Worm (Caenorhabditis elegans) whole organism, L4/young adult: ENCODE results near the gene ger-1.
A peak's percentile ranks its signal among the peaks of the same experiment; 100 is the strongest.

Experiments used
- W03F9.2 ChIP-seq: fragments of 150-350 bp; optimal IDR thresholded peaks from 2 replicates; lab custom pipeline; 2014; ENCODE audit warnings: missing biosample characterization, missing genetic modification characterization
- dao-5 ChIP-seq: sonication (generic microtip); optimal IDR thresholded peaks from 2 replicates; lab custom pipeline; 2016; ENCODE audit warnings: missing genotype, missing genetic modification characterization, moderate library complexity, missing compliant biosample characterization
- him-1 ChIP-seq: sonication (generic microtip); optimal IDR thresholded peaks from 2 replicates; lab custom pipeline; 2016; ENCODE audit warnings: missing genotype, missing genetic modification reagents, missing genetic modification characterization, missing compliant biosample characterization

The ger-1 gene

DNA sequence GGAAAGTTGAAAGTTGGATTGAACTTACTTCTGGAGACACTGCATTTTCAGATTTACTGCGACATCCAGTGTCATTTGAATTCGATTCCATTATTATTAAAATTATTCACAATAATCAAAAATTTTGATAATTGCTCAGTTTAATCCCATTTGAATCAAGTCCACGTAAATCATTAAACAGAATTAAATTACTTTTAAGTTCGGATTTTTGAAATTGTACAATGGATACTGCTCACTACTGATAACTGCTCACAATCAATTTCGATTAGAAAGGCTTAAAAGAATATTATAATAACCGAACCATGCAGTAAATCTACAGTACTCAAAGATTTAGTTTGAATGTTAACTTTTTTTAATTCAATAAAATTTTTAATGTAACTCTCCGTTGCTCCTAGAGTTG is 3.1 kb downstream of the ger-1 start, which contains the start of gene R01H2.4:
Gene R01H2.4 (minus strand): TSS at position 101 of the 400 bp plus-strand sequence.
- TF ChIP-seq him-1 = no peak

ce11 chrIII:7063061-7063460 is 4.2 kb downstream of the ger-1 start:
- TF ChIP-seq W03F9.2 (no peak), him-1 (no peak), dao-5 (tag; lab: Kevin White, UChicago) (no peak)

- TF ChIP-seq W03F9.2 = no peak
- no peak for TF ChIP-seq him-1
- no peak for TF ChIP-seq dao-5 (tag; lab: Kevin White, UChicago)
These were observed 4.7 kb downstream of the ger-1 start, which contains the start of gene R01H2.1 for ce11 chrIII:7062580-7062979. Gene R01H2.1 (plus strand): TSS chrIII:7062880.

ce11 chrIII:7060531-7061095 is 6.7 kb downstream of the ger-1 start, which contains the start of gene egg-2:
Gene egg-2 (minus strand): TSS chrIII:7060583.
- no peak for TF ChIP-seq dao-5 (tag; lab: Kevin White, UChicago)
- TF ChIP-seq him-1 = no peak
- TF ChIP-seq W03F9.2 = no peak

- TF ChIP-seq dao-5 (tag; lab: Kevin White, UChicago) = no peak
- TF ChIP-seq W03F9.2 = no peak
- TF ChIP-seq him-1 = no peak
These were observed 11.0 kb downstream of the ger-1 start, which contains the start of gene R01H2.2 for ce11 chrIII:7056241-7056640. Gene R01H2.2 (plus strand): TSS chrIII:7056541.

DNA sequence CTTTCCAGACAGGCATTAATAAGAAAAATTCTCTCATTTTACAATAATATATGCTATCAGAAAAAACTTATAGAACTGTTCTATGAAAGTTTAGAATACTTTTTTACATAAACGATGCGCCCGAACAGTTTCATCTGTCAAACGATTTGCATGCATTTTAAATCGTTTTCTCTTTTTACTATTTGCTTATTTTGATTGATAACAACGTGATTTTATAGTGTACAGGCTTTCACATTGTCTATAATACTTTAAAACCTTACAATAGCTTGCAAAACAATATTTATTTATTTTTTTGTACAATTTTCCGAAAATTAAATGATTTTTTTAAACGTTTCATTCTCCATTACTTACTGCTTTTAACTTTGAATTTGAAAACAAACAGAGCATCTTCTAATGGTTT is 21.6 kb downstream of the ger-1 start, which contains the start of gene R01H2.7:
Gene R01H2.7 (minus strand): TSS at position 101 of the 400 bp plus-strand sequence.
- TF ChIP-seq dao-5 (tag; lab: Kevin White, UChicago) (no peak), W03F9.2 (no peak), him-1 (no peak)

ce11 chrIII:7034252-7035223 is 32.7 kb downstream of the ger-1 start:
- TF ChIP-seq W03F9.2 (no peak), dao-5 (tag; lab: Kevin White, UChicago) (no peak), him-1 (no peak)

DNA sequence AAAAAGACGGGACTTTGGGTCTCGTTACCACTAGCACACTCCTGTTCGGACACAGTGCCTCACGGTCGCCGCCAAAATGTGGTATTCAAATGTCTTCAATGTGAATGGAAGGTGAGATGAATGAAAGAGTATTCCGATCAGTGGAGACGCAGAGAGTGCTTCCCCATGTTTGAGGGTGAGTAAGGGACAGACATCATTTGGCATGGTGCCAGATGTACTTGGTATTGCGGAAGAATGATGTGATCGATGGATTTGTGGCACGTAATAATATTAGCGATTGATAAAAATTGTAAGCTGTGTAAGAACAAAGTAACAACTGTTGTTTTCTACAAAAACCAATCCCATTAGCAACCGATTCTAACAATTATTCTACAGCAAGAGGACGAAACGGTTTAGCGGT is 35.2 kb downstream of the ger-1 start:
- TF ChIP-seq dao-5 (tag; lab: Kevin White, UChicago) (no peak), him-1 (no peak), W03F9.2 (no peak)

DNA sequence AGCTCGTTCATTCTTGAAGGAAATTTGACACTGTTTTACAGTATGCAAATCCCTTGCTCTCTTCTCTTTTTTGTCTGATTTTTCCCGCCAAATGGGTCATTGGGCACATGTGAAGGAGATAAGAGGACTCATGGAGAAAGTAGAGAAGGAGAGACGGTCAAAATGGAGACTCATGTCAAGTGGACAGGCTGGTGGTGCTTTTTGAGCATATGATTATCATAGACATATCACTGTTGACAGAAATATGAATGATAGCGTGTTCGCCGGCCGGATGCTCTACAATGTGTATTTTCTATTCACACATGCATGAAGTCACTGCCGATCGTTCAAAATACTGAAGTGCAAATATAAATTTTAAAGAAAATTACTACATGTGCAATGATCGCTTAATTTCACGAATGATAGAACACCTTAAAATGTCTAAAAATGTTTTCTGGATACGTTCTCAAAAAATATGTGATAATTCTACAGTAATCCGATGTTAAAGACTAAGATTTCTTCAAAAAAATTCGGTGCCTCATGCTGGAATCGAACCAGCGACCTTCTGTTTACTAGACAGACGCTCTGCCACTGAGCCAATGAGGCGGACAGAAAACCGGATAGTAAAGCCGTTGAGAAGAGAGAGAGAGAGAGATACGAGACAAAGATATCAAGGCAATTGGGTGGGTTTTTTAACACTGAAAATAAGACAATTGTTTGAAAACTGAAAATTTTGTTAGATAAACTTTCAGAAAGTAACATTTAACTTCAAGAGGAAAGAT is 37.1 kb downstream of the ger-1 start:
- TF ChIP-seq W03F9.2 = no peak
- TF ChIP-seq dao-5 (tag; lab: Kevin White, UChicago) = no peak
- TF ChIP-seq him-1 = peak; percentile 50

DNA sequence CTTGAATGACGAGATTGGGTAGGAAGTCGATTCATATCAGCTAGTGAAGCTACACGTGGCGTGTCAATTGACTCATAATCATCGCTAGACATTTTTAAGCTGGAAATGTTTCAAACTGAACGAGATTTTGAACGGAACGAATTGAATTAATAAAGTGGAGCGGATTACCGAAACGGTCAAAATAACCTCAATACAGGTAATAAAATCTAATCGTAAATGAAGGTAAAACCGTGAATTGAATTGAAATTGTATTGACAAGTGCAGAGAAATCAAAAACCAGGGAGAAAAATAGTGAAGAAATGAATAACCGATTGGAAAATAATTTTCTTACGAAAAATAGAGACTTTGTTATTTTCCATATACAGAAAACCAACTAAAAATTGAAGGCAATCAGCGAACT is 38.2 kb downstream of the ger-1 start, which contains the start of gene cyk-1:
Gene cyk-1 (minus strand): TSS at position 101 of the 400 bp plus-strand sequence.
- TF ChIP-seq W03F9.2 (no peak), him-1 (no peak), dao-5 (tag; lab: Kevin White, UChicago) (no peak)

ce11 chrIII:7025839-7026238 is 41.4 kb downstream of the ger-1 start:
- no peak for TF ChIP-seq him-1
- no peak for TF ChIP-seq dao-5 (tag; lab: Kevin White, UChicago)
- no peak for TF ChIP-seq W03F9.2

ce11 chrIII:7021156-7021637 is 46.1 kb downstream of the ger-1 start, which contains the start of gene rfl-1:
Gene rfl-1 (plus strand): TSS chrIII:7021206.
- peak; percentile 37 for TF ChIP-seq W03F9.2
- no peak for TF ChIP-seq dao-5 (tag; lab: Kevin White, UChicago)
- TF ChIP-seq him-1 = no peak

ce11 chrIII:7020500-7020899 is 46.8 kb downstream of the ger-1 start, which contains the start of gene col-8:
Gene col-8 (minus strand): TSS chrIII:7020600.
- TF ChIP-seq W03F9.2 = no peak
- TF ChIP-seq him-1 = no peak
- TF ChIP-seq dao-5 (tag; lab: Kevin White, UChicago) = no peak

DNA sequence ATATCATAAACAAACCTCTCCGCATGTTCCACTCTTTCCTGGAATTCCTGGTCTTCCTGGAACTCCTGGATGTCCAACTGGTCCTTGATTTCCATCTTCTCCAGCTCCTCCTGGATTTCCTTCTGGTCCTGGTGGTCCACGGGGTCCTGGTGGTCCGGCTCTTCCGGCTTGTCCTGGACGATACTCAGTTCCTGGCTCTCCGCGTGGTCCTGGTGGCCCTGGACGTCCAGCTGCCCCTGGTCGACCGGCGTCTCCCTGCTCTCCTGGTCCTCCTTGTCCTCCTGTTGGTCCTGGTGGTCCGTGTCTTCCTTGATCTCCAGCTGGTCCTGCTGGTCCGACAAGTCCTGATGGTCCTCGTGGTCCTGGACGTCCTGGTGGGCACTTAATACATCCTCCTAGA is 47.6 kb downstream of the ger-1 start:
- no peak for TF ChIP-seq W03F9.2
- TF ChIP-seq him-1 = no peak
- no peak for TF ChIP-seq dao-5 (tag; lab: Kevin White, UChicago)
